Fruit fly (Drosophila melanogaster) whole organism, embryonic: Measurements from ENCODE around the gene GXIVsPLA2.
A peak's percentile ranks its signal among the peaks of the same experiment; 100 is the strongest.

Source experiments
- Abd-B ChIP-seq: fragments of 200-800 bp; sonication (Bioruptor generic); optimal IDR thresholded peaks from 2 replicates; lab custom pipeline; 2018; ENCODE audit warnings: missing biosample characterization, mild to moderate bottlenecking, missing genetic modification characterization, moderate library complexity
- Antp ChIP-seq: fragments of 200-800 bp; sonication (Bioruptor generic); optimal IDR thresholded peaks from 3 replicates; lab custom pipeline; 2016; ENCODE audit warnings: missing biosample characterization, missing genetic modification characterization
- CG10565 ChIP-seq: fragments of 200-800 bp; sonication (Bioruptor generic); optimal IDR thresholded peaks from 3 replicates; lab custom pipeline; 2016; ENCODE audit warnings: missing biosample characterization, mild to moderate bottlenecking, missing genetic modification characterization
- CG1233 ChIP-seq: fragments of 200-800 bp; sonication (Bioruptor generic); optimal IDR thresholded peaks from 4 replicates; lab custom pipeline; 2018; ENCODE audit warnings: missing biosample characterization, mild to moderate bottlenecking, missing genetic modification characterization
- CG12659 ChIP-seq: fragments of 200-800 bp; sonication (Bioruptor generic); optimal IDR thresholded peaks from 3 replicates; lab custom pipeline; 2017; ENCODE audit warnings: mild to moderate bottlenecking, missing biosample characterization, missing genetic modification reagents, missing genetic modification characterization
- CG13624 ChIP-seq: fragments of 200-800 bp; sonication (Bioruptor generic); optimal IDR thresholded peaks from 2 replicates; lab custom pipeline; 2016; ENCODE audit warnings: missing biosample characterization, missing genetic modification characterization
- CG14441 ChIP-seq: fragments of 200-800 bp; sonication (Bioruptor generic); IDR thresholded peaks from 2 replicates; pipeline ENCODE4 v1.3.6; 2022; ENCODE audit warnings: missing biosample characterization, missing genetic modification characterization
- CG1792 ChIP-seq: fragments of 200-800 bp; sonication (Bioruptor generic); optimal IDR thresholded peaks from 2 replicates; lab custom pipeline; 2016; ENCODE audit warnings: missing biosample characterization, missing genetic modification characterization
- CG18476 ChIP-seq: fragments of 200-800 bp; sonication (Bioruptor generic); optimal IDR thresholded peaks from 2 replicates; lab custom pipeline; 2016; ENCODE audit warnings: missing biosample characterization, mild to moderate bottlenecking, missing genetic modification characterization
- CG18599 ChIP-seq: fragments of 200-800 bp; sonication (Bioruptor generic); optimal IDR thresholded peaks from 3 replicates; lab custom pipeline; 2017; ENCODE audit warnings: missing biosample characterization, missing genetic modification characterization, mild to moderate bottlenecking, moderate library complexity, missing genetic modification reagents
- CG18764 ChIP-seq: fragments of 200-800 bp; sonication (Bioruptor generic); optimal IDR thresholded peaks from 3 replicates; lab custom pipeline; 2016; ENCODE audit warnings: missing biosample characterization, missing genetic modification characterization
- CG2678 ChIP-seq: fragments of 200-800 bp; sonication (Bioruptor generic); optimal IDR thresholded peaks from 3 replicates; lab custom pipeline; 2019; ENCODE audit warnings: missing biosample characterization, mild to moderate bottlenecking, missing genetic modification characterization, moderate library complexity
- CG6254 ChIP-seq: fragments of 200-800 bp; sonication (Bioruptor generic); optimal IDR thresholded peaks from 3 replicates; lab custom pipeline; 2017; ENCODE audit warnings: mild to moderate bottlenecking, missing biosample characterization, missing genetic modification reagents, missing genetic modification characterization
- CG7357 ChIP-seq: fragments of 200-800 bp; sonication (Bioruptor generic); IDR thresholded peaks from 3 replicates; pipeline ENCODE4 v1.3.6; 2022; ENCODE audit warnings: missing biosample characterization, missing genetic modification characterization
- CG8765 ChIP-seq: fragments of 200-800 bp; sonication (Bioruptor generic); IDR thresholded peaks from 2 replicates; pipeline ENCODE4 v1.3.6; 2022; ENCODE audit warnings: missing biosample characterization, missing genetic modification characterization
- CoRest ChIP-seq: fragments of 200-800 bp; sonication (Bioruptor generic); optimal IDR thresholded peaks from 3 replicates; lab custom pipeline; 2018; ENCODE audit warnings: missing biosample characterization, mild to moderate bottlenecking, missing genetic modification characterization, moderate library complexity
- CrebB ChIP-seq: fragments of 200-800 bp; sonication (Bioruptor generic); optimal IDR thresholded peaks from 3 replicates; lab custom pipeline; 2018; ENCODE audit warnings: missing biosample characterization, mild to moderate bottlenecking, missing genetic modification characterization
- Dfd ChIP-seq, 2 experiments: fragments of >200 bp; optimal IDR thresholded peaks; 2 replicates each; lab custom pipeline; 2017; ENCODE audit warnings: missing biosample characterization in 2 of 2, missing genetic modification characterization in 2 of 2
- H2.0 ChIP-seq: fragments of 200-800 bp; sonication (Bioruptor generic); IDR thresholded peaks from 2 replicates; pipeline ENCODE4 v1.3.6; 2022; ENCODE audit warnings: missing biosample characterization, missing genetic modification characterization
- Lhr ChIP-seq: fragments of 200-800 bp; sonication (Bioruptor generic); optimal IDR thresholded peaks from 3 replicates; lab custom pipeline; 2017; ENCODE audit warnings: mild to moderate bottlenecking, missing biosample characterization, missing genetic modification reagents, missing genetic modification characterization
- MTF-1 ChIP-seq: fragments of 200-800 bp; sonication (Bioruptor generic); optimal IDR thresholded peaks from 2 replicates; lab custom pipeline; 2018; ENCODE audit warnings: missing biosample characterization, mild to moderate bottlenecking, missing genetic modification characterization, borderline replicate concordance
- Myb ChIP-seq: fragments of 200-800 bp; sonication (Bioruptor generic); optimal IDR thresholded peaks from 2 replicates; lab custom pipeline; 2016; ENCODE audit warnings: missing biosample characterization, missing genetic modification characterization
- Optix ChIP-seq: fragments of 200-800 bp; sonication (Bioruptor generic); IDR thresholded peaks from 3 replicates; pipeline ENCODE4 v1.3.6; 2022; ENCODE audit warnings: missing biosample characterization, missing genetic modification characterization
- Pdp1 ChIP-seq, 2 experiments: fragments of 200-800 bp; sonication (Bioruptor generic); optimal IDR thresholded peaks; 3 replicates each; lab custom pipeline; 2016; ENCODE audit warnings: missing biosample characterization in 2 of 2, missing genetic modification characterization in 2 of 2, mild to moderate bottlenecking in 1 of 2, moderate library complexity in 1 of 2
- ash1 ChIP-seq: fragments of 200-800 bp; sonication (Bioruptor generic); optimal IDR thresholded peaks from 2 replicates; lab custom pipeline; 2018; ENCODE audit warnings: missing biosample characterization, mild to moderate bottlenecking, missing genetic modification characterization
- az2 ChIP-seq: fragments of 200-800 bp; sonication (Bioruptor generic); optimal IDR thresholded peaks from 3 replicates; lab custom pipeline; 2016; ENCODE audit warnings: missing biosample characterization, missing genetic modification characterization
- cg ChIP-seq: fragments of 200-800 bp; sonication (Bioruptor generic); optimal IDR thresholded peaks from 3 replicates; lab custom pipeline; 2019; ENCODE audit warnings: missing biosample characterization, mild to moderate bottlenecking, missing genetic modification characterization, moderate library complexity
- crc ChIP-seq: fragments of 200-800 bp; sonication (Bioruptor generic); optimal IDR thresholded peaks from 2 replicates; lab custom pipeline; 2016; ENCODE audit warnings: missing biosample characterization, missing genetic modification characterization
- ems ChIP-seq: fragments of 200-800 bp; sonication (Bioruptor generic); optimal IDR thresholded peaks from 3 replicates; lab custom pipeline; 2016; ENCODE audit warnings: missing biosample characterization, missing genetic modification characterization
- eve ChIP-seq, 2 experiments: fragments of >200 bp; optimal IDR thresholded peaks; 2 replicates each; lab custom pipeline; 2017; ENCODE audit warnings: missing biosample characterization in 2 of 2, missing genetic modification characterization in 2 of 2
- fd102C ChIP-seq: fragments of 200-800 bp; sonication (Bioruptor generic); optimal IDR thresholded peaks from 2 replicates; lab custom pipeline; 2018; ENCODE audit warnings: missing biosample characterization, mild to moderate bottlenecking, missing genetic modification characterization, moderate library complexity
- grn ChIP-seq: fragments of 200-800 bp; sonication (Bioruptor generic); optimal IDR thresholded peaks from 3 replicates; lab custom pipeline; 2017; ENCODE audit warnings: missing biosample characterization, missing genetic modification characterization
- gro ChIP-seq: fragments of 200-800 bp; sonication (Bioruptor generic); optimal IDR thresholded peaks from 2 replicates; lab custom pipeline; 2016; ENCODE audit warnings: missing biosample characterization, missing genetic modification characterization
- hkb ChIP-seq, 2 experiments: fragments of 200-800 bp in 1 of 2; fragments of >200 bp in 1 of 2; sonication (Bioruptor generic) in 1 of 2; IDR thresholded peaks in 1 of 2; optimal IDR thresholded peaks in 1 of 2; 2 replicates each; pipeline versions ENCODE4 v1.3.6 to Lab custom; 2017 to 2022; ENCODE audit warnings: missing biosample characterization in 1 of 2, missing genetic modification characterization in 1 of 2
- jing ChIP-seq: fragments of 200-800 bp; sonication (Bioruptor generic); optimal IDR thresholded peaks from 2 replicates; lab custom pipeline; 2018; ENCODE audit warnings: missing biosample characterization, mild to moderate bottlenecking, missing genetic modification characterization
- kah ChIP-seq: fragments of 200-800 bp; sonication (Bioruptor generic); optimal IDR thresholded peaks from 2 replicates; lab custom pipeline; 2018; ENCODE audit warnings: missing biosample characterization, mild to moderate bottlenecking, missing genetic modification characterization
- lola ChIP-seq, 3 experiments: fragments of >200 bp in 2 of 3; fragments of 200-800 bp in 1 of 3; sonication (Bioruptor generic) in 1 of 3; optimal IDR thresholded peaks; 2 replicates each; lab custom pipeline; 2017 to 2019; ENCODE audit warnings: missing biosample characterization in 3 of 3, missing genetic modification characterization in 3 of 3, mild to moderate bottlenecking in 1 of 3, moderate library complexity in 1 of 3
- maf-S ChIP-seq: fragments of 200-800 bp; sonication (Bioruptor generic); optimal IDR thresholded peaks from 2 replicates; lab custom pipeline; 2016; ENCODE audit warnings: missing biosample characterization, missing genetic modification characterization
- pb ChIP-seq: fragments of 200-800 bp; sonication (Bioruptor generic); optimal IDR thresholded peaks from 3 replicates; lab custom pipeline; 2016; ENCODE audit warnings: missing biosample characterization, missing genetic modification characterization
- pho ChIP-seq: fragments of 200-800 bp; sonication (Bioruptor generic); optimal IDR thresholded peaks from 2 replicates; lab custom pipeline; 2016; ENCODE audit warnings: missing biosample characterization, missing genetic modification characterization
- prd ChIP-seq, 3 experiments: fragments of >200 bp in 2 of 3; fragments of 200-800 bp in 1 of 3; sonication (Bioruptor generic) in 1 of 3; optimal IDR thresholded peaks in 2 of 3; IDR thresholded peaks in 1 of 3; 2 replicates in 2 of 3; 3 replicates in 1 of 3; pipeline versions ENCODE4 v1.3.6 to Lab custom; 2017 to 2022; ENCODE audit warnings: missing biosample characterization in 1 of 3, missing genetic modification characterization in 1 of 3
- pros ChIP-seq: fragments of 200-800 bp; sonication (Bioruptor generic); optimal IDR thresholded peaks from 3 replicates; lab custom pipeline; 2019; ENCODE audit warnings: missing biosample characterization, mild to moderate bottlenecking, missing genetic modification characterization, moderate library complexity
- repo ChIP-seq: fragments of 200-800 bp; sonication (Bioruptor generic); optimal IDR thresholded peaks from 2 replicates; lab custom pipeline; 2016; ENCODE audit warnings: missing biosample characterization, missing genetic modification characterization
- sna ChIP-seq: fragments of 200-800 bp; sonication (Bioruptor generic); IDR thresholded peaks from 2 replicates; pipeline ENCODE4 v1.3.6; 2022; ENCODE audit warnings: missing biosample characterization, missing genetic modification characterization; ENCODE audit not compliant: partially characterized antibody
- toy ChIP-seq: fragments of 200-800 bp; sonication (Bioruptor generic); IDR thresholded peaks from 2 replicates; pipeline ENCODE4 v1.3.6; 2022; ENCODE audit warnings: missing biosample characterization, missing genetic modification characterization
- twi ChIP-seq: fragments of 200-800 bp; optimal IDR thresholded peaks from 2 replicates; lab custom pipeline; 2019; ENCODE audit warnings: missing biosample characterization, mild to moderate bottlenecking, missing genetic modification characterization, moderate library complexity
- zen ChIP-seq: fragments of 200-800 bp; sonication (Bioruptor generic); optimal IDR thresholded peaks from 3 replicates; lab custom pipeline; 2018; ENCODE audit warnings: missing biosample characterization, mild to moderate bottlenecking, missing genetic modification characterization, moderate library complexity
- zen2 ChIP-seq: fragments of 200-800 bp; sonication (Bioruptor generic); IDR thresholded peaks from 3 replicates; pipeline ENCODE4 v1.3.6; 2022; ENCODE audit warnings: missing biosample characterization, missing genetic modification characterization; ENCODE audit not compliant: partially characterized antibody

GXIVsPLA2 gene

dm6 chr3L:16001164-16001679 is 46.3 kb downstream of the GXIVsPLA2 start (continued):
- peak; percentile 83 for TF ChIP-seq CoRest (tag; lab: Kevin White, UChicago)
- TF ChIP-seq Antp (GFP tag; lab: Kevin White, UChicago) = peak; percentile 64
- peak; percentile 91 for TF ChIP-seq CG18599 (GFP tag; lab: Kevin White, UChicago)
- peak; percentile 90 for TF ChIP-seq gro (GFP tag; lab: Kevin White, UChicago)
- peak; percentile 60 for TF ChIP-seq az2 (GFP tag; lab: Kevin White, UChicago)
- TF ChIP-seq grn (GFP tag; lab: Kevin White, UChicago) = no peak
- TF ChIP-seq MTF-1 (GFP tag; lab: Kevin White, UChicago) = no peak
- TF ChIP-seq sna = no peak
- TF ChIP-seq Lhr (GFP tag; lab: Kevin White, UChicago) = no peak
- peak; percentile 77 for TF ChIP-seq maf-S (GFP tag; lab: Kevin White, UChicago)
- no peak for TF ChIP-seq zen2 (GFP tag; lab: Robert Waterston, UW)
- peak; percentile 59 for TF ChIP-seq Myb (GFP tag; lab: Kevin White, UChicago)
- peak; percentile 45 for TF ChIP-seq jing (GFP tag; lab: Kevin White, UChicago)
- TF ChIP-seq CG18476 (GFP tag; lab: Kevin White, UChicago) = peak; percentile 58
- peak; percentile 67 for TF ChIP-seq crc (GFP tag; lab: Kevin White, UChicago)
- peak; percentile 27 for TF ChIP-seq zen (tag; lab: Kevin White, UChicago)
- peak; percentile 57 for TF ChIP-seq ems (GFP tag; lab: Kevin White, UChicago)
- TF ChIP-seq twi = peak; percentile 14
- no peak for TF ChIP-seq CG10565 (GFP tag; lab: Kevin White, UChicago)
- TF ChIP-seq pho (GFP tag; lab: Kevin White, UChicago) = peak; percentile 83
- TF ChIP-seq repo (GFP tag; lab: Kevin White, UChicago) = peak; percentile 71
- no peak for TF ChIP-seq hkb (optimal IDR thresholded peaks at IDR 0.05; lab: Kevin White, UChicago)
- peak; percentile 62 for TF ChIP-seq hkb (GFP tag; IDR thresholded peaks at IDR 0.05; lab: Robert Waterston, UW)
- peak; percentile 51 for TF ChIP-seq H2.0 (GFP tag; lab: Robert Waterston, UW)
- TF ChIP-seq CG14441 (GFP tag; lab: Robert Waterston, UW) = peak; percentile 74
- no peak for TF ChIP-seq fd102C (GFP tag; lab: Kevin White, UChicago)
- TF ChIP-seq Optix (GFP tag; lab: Robert Waterston, UW) = no peak
- TF ChIP-seq ash1 (GFP tag; lab: Kevin White, UChicago) = peak; percentile 13
- no peak for TF ChIP-seq kah (GFP tag; lab: Kevin White, UChicago)
- TF ChIP-seq Pdp1 (GFP tag; optimal IDR thresholded peaks at IDR 0.05; lab: Kevin White, UChicago) = peak; percentile 73 to 78
- peak; percentile 74 for TF ChIP-seq CG1792 (GFP tag; lab: Kevin White, UChicago)
- TF ChIP-seq eve (GFP tag; optimal IDR thresholded peaks at IDR 0.05; lab: Kevin White, UChicago) = peak in 1 of 2 experiments; percentile 85
- TF ChIP-seq CG2678 = peak; percentile 92
- TF ChIP-seq CG13624 (GFP tag; lab: Kevin White, UChicago) = peak; percentile 87
- TF ChIP-seq toy (GFP tag; lab: Robert Waterston, UW) = 0 out of 2 replicates have a peak, but pooled peaks have one; percentile 9
- no peak for TF ChIP-seq CG8765 (GFP tag; lab: Robert Waterston, UW)
- peak; percentile 60 for TF ChIP-seq pb (GFP tag; lab: Kevin White, UChicago)
- peak; percentile 87 for TF ChIP-seq CG12659 (GFP tag; lab: Kevin White, UChicago)
- no peak for TF ChIP-seq lola (GFP tag; optimal IDR thresholded peaks at IDR 0.05; lab: Kevin White, UChicago)
- no peak for TF ChIP-seq prd (optimal IDR thresholded peaks at IDR 0.05; lab: Kevin White, UChicago)
- TF ChIP-seq prd (GFP tag; IDR thresholded peaks at IDR 0.05; lab: Robert Waterston, UW) = peak; percentile 61
- peak; percentile 34 for TF ChIP-seq cg (GFP tag; lab: Kevin White, UChicago)
- TF ChIP-seq Abd-B (GFP tag; lab: Kevin White, UChicago) = peak; percentile 51
- peak; percentile 25 for TF ChIP-seq CG18764
- no peak for TF ChIP-seq pros
- no peak for TF ChIP-seq CG6254 (GFP tag; lab: Kevin White, UChicago)
- no peak for TF ChIP-seq Dfd (GFP tag; optimal IDR thresholded peaks at IDR 0.05; lab: Kevin White, UChicago)
- peak; percentile 72 for TF ChIP-seq CrebB (tag; lab: Kevin White, UChicago)
- 0 out of 3 replicates have a peak, but pooled peaks have one; percentile 47 for TF ChIP-seq CG7357
- TF ChIP-seq CG1233 = peak; percentile 75
